Worm (Caenorhabditis elegans) whole organism, midembryonic: ENCODE measurements around the gene set-12.
A peak's percentile ranks its signal among the peaks of the same experiment; 100 is the strongest.

Experiments used
- T22C8.4 ChIP-seq: fragments of 200-800 bp; sonication (Bioruptor generic); IDR thresholded peaks from 2 replicates; pipeline ENCODE4 v1.3.6; 2022; ENCODE audit warnings: missing genetic modification characterization, missing compliant biosample characterization
- cog-1 ChIP-seq: sonication (generic microtip); optimal IDR thresholded peaks from 2 replicates; lab custom pipeline; 2016; ENCODE audit warnings: missing genetic modification characterization, missing compliant biosample characterization
- flt-1 ChIP-seq: fragments of 200-800 bp; sonication (Bioruptor generic); IDR thresholded peaks from 2 replicates; pipeline ENCODE4 v1.3.6; 2022; ENCODE audit warnings: missing genetic modification characterization, missing compliant biosample characterization
- klf-2 ChIP-seq: fragments of 200-800 bp; sonication (Bioruptor generic); conservative IDR thresholded peaks from 2 replicates; pipeline ENCODE4 v1.3.6; 2022; ENCODE audit warnings: missing genetic modification reagents, missing genetic modification characterization, missing compliant biosample characterization
- med-1 ChIP-seq: sonication (generic microtip); optimal IDR thresholded peaks from 2 replicates; lab custom pipeline; 2017; ENCODE audit warnings: missing genetic modification characterization, mild to moderate bottlenecking, missing compliant biosample characterization, antibody characterized with exemption, missing genetic modification reagents; ENCODE audit not compliant: insufficient read depth
- ref-1 ChIP-seq: fragments of 200-800 bp; sonication (Bioruptor generic); conservative IDR thresholded peaks from 2 replicates; pipeline ENCODE4 v1.3.6; 2022; ENCODE audit warnings: missing genetic modification reagents, missing genetic modification characterization, missing compliant biosample characterization
- tab-1 ChIP-seq: fragments of 200-800 bp; sonication (Bioruptor generic); IDR thresholded peaks from 2 replicates; pipeline ENCODE4 v1.3.6; 2022; ENCODE audit warnings: missing genetic modification characterization, missing compliant biosample characterization
- ztf-23 ChIP-seq: fragments of 200-800 bp; sonication (Bioruptor generic); IDR thresholded peaks from 2 replicates; pipeline ENCODE4 v1.3.6; 2022; ENCODE audit warnings: missing genetic modification reagents, missing genetic modification characterization, missing compliant biosample characterization
- ztf-29 ChIP-seq: fragments of 200-800 bp; sonication (Bioruptor generic); IDR thresholded peaks from 2 replicates; pipeline ENCODE4 v1.3.6; 2022; ENCODE audit warnings: missing genetic modification reagents, missing genetic modification characterization, missing compliant biosample characterization

set-12 gene

DNA sequence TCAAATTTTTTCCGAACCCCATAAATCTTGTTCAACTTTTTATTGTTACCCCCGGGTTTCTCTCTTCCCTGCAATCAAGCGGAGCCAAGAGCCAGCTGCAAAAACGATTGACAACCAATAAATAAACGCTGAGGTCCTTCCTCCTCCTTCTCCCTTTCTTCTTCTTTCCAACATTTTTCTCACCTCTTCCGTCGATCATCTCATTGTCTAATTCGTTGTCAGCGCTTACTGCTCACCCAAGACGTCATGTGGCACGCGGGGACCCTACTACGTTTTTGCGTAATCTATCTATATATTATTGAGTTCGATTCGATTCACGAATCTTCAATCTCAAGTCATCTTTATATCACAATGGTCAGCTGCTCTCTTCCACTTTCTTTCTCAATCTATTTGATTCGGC lies 20.6 kb downstream of the set-12 start:
- TF ChIP-seq tab-1 (GFP tag; lab: Robert Waterston, UW) (no peak), T22C8.4 (GFP tag; lab: Robert Waterston, UW) (no peak), ztf-29 (GFP tag; lab: Robert Waterston, UW) (no peak), klf-2 (GFP tag; lab: Robert Waterston, UW) (no peak), cog-1 (tag; lab: Kevin White, UChicago) (no peak), ref-1 (GFP tag; lab: Robert Waterston, UW) (no peak), flt-1 (GFP tag; lab: Robert Waterston, UW) (no peak)

DNA sequence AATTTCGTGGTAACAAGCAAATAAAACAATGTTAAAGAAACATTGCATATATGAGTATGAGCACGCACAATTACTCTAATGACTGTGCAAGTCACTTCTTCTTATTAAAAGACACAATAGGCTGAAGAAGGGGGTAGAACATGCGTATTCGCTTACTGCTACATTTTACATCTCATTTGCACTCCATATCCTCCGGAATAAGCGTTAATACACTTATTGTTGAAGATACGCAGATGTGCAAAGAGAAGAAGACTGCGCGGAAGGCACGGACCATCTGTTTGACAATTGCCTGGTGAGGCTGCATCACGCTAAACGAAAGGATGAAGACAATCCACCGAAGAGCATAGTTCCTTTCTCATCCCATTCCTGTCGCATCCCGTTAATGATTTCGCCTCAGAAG lies 23.2 kb downstream of the set-12 start:
- TF ChIP-seq cog-1 (tag; lab: Kevin White, UChicago), result peak; percentile 30
- TF ChIP-seq ztf-29 (GFP tag; lab: Robert Waterston, UW), result no peak
- TF ChIP-seq tab-1 (GFP tag; lab: Robert Waterston, UW), result no peak
- TF ChIP-seq ref-1 (GFP tag; lab: Robert Waterston, UW), result no peak
- no peak for TF ChIP-seq klf-2 (GFP tag; lab: Robert Waterston, UW)
- no peak for TF ChIP-seq med-1 (GFP tag; lab: Kevin White, UChicago)
- TF ChIP-seq T22C8.4 (GFP tag; lab: Robert Waterston, UW), result no peak
- TF ChIP-seq ztf-23, result no peak
- TF ChIP-seq flt-1 (GFP tag; lab: Robert Waterston, UW), result peak; percentile 46; the same call in 1 of the 2 replicates

DNA sequence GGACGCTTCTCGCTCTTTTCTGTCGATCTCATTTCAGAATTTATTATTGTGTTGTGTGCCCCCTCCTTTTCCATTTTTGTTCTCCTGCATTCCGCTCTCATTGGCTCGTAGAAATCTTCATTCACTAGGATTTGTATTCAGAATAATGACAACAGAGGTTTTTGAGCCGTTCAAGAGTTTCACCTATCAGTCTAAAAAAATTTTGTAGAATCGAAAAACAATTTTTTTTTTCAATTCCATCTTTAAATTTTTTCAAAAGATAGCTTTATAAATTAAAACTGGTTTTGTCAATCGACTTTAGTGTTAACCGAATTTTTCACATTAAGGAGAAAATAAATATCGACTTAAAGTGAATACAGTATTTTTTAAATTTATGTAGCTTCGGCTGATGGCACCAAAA lies 25.4 kb downstream of the set-12 start, which contains the start of gene K09F5.4:
K09F5.4 (minus strand) TSS at position 101 of the 400 bp plus-strand sequence.
- TF ChIP-seq ref-1 (GFP tag; lab: Robert Waterston, UW) (no peak), ztf-23 (no peak), tab-1 (GFP tag; lab: Robert Waterston, UW) (no peak), klf-2 (GFP tag; lab: Robert Waterston, UW) (no peak), med-1 (GFP tag; lab: Kevin White, UChicago) (no peak), ztf-29 (GFP tag; lab: Robert Waterston, UW) (no peak), flt-1 (GFP tag; lab: Robert Waterston, UW) (no peak), cog-1 (tag; lab: Kevin White, UChicago) (no peak), T22C8.4 (GFP tag; lab: Robert Waterston, UW) (no peak)

DNA sequence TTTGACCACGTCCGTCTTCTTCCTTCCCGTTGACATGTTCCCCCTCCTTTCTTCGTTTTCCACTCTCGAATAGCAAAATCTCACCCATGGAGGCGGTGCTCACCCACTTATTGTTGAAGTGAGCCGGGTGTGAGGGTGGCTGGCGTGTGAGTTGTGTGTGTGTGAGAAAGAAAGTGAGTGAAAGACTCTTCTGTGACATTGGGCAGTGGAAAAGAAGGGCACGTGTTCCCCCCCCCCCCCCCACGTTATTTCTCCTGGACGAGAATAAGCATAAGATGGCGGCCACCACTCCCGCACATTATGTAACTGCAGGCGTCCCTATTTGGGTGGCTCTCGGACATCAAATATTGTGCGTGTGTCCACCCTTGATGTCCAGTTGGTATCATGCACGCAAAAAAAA lies 25.9 kb downstream of the set-12 start:
- TF ChIP-seq ztf-29 (GFP tag; lab: Robert Waterston, UW), result no peak
- TF ChIP-seq T22C8.4 (GFP tag; lab: Robert Waterston, UW), result no peak
- 0 out of 2 replicates have a peak, but pooled peaks have one; percentile 14 for TF ChIP-seq ztf-23
- no peak for TF ChIP-seq klf-2 (GFP tag; lab: Robert Waterston, UW)
- TF ChIP-seq cog-1 (tag; lab: Kevin White, UChicago), result no peak
- TF ChIP-seq flt-1 (GFP tag; lab: Robert Waterston, UW), result peak; percentile 57; the same call in 1 of the 2 replicates
- no peak; the same call in 1 of the 2 replicates for TF ChIP-seq tab-1 (GFP tag; lab: Robert Waterston, UW)
- no peak for TF ChIP-seq med-1 (GFP tag; lab: Kevin White, UChicago)
- TF ChIP-seq ref-1 (GFP tag; lab: Robert Waterston, UW), result no peak

DNA sequence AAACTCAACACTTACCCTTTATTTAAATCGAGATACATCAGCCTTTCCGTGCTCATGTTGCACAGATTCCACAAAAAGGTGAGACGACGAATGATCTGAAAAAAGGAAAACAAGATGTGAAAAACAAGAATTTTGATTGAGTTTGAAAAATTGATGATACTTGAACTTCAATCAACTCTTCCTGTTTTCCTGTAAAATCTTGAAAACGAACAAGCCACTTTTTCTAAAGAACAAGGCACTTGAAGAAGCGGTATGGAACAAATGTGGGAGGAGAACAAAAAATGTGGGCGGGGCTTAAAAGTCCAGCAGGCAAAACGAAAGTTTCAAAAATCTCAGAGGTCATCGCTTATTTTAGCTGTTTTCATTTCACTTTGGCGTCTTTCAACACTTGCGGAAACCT lies 29.0 kb downstream of the set-12 start, which contains the start of gene kvs-1:
kvs-1 (minus strand) TSS at position 101 of the 400 bp plus-strand sequence.
- TF ChIP-seq klf-2 (GFP tag; lab: Robert Waterston, UW) (no peak), T22C8.4 (GFP tag; lab: Robert Waterston, UW) (no peak), cog-1 (tag; lab: Kevin White, UChicago) (no peak), flt-1 (GFP tag; lab: Robert Waterston, UW) (no peak), ztf-23 (no peak), ztf-29 (GFP tag; lab: Robert Waterston, UW) (no peak), med-1 (GFP tag; lab: Kevin White, UChicago) (no peak), ref-1 (GFP tag; lab: Robert Waterston, UW) (no peak), tab-1 (GFP tag; lab: Robert Waterston, UW) (no peak)

DNA sequence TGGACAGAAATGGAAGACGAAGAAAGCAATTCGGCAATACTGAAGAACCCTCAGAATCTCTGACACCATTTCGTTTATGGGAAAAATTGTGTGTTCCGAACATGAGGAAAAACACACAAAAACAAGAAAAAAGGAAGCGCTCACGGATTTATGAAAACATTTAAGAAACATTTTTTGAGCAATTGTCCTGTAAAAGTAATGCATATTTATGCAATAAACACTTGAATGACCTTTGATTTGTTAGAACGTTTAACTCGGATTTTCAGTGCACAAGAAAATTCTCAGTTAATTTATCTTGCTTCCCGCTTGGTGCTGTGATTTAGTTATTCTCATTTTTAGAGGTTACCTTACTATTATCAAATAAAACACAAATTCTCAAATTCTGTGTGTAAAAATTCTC lies 32.2 kb downstream of the set-12 start:
- TF ChIP-seq med-1 (GFP tag; lab: Kevin White, UChicago) (no peak), ref-1 (GFP tag; lab: Robert Waterston, UW) (no peak), ztf-23 (no peak), flt-1 (GFP tag; lab: Robert Waterston, UW) (no peak), klf-2 (GFP tag; lab: Robert Waterston, UW) (no peak), cog-1 (tag; lab: Kevin White, UChicago) (no peak), ztf-29 (GFP tag; lab: Robert Waterston, UW) (no peak), T22C8.4 (GFP tag; lab: Robert Waterston, UW) (no peak), tab-1 (GFP tag; lab: Robert Waterston, UW) (no peak)

DNA sequence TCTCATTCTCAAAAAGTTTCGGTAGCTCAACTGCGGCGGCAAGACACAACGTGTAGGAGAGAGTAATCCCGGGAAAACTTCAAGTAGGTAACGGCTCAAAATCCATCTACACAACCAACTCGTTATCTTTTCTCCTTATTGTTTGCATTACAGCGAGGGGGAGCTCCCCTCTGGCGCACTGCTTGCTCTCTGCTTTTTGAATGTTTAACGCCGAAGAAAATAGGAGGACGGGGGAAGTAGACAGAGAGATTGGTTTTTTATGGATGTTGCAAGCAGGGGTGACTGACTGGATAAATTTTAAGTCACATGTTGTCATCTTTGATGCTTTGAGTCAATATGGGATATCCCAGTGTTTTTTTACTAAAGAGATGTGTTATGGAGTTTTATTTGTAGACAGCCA lies 46.5 kb downstream of the set-12 start:
- TF ChIP-seq flt-1 (GFP tag; lab: Robert Waterston, UW) (no peak), tab-1 (GFP tag; lab: Robert Waterston, UW) (no peak), T22C8.4 (GFP tag; lab: Robert Waterston, UW) (no peak), ztf-23 (no peak), ztf-29 (GFP tag; lab: Robert Waterston, UW) (no peak), cog-1 (tag; lab: Kevin White, UChicago) (no peak), med-1 (GFP tag; lab: Kevin White, UChicago) (no peak), ref-1 (GFP tag; lab: Robert Waterston, UW) (no peak), klf-2 (GFP tag; lab: Robert Waterston, UW) (no peak)

DNA sequence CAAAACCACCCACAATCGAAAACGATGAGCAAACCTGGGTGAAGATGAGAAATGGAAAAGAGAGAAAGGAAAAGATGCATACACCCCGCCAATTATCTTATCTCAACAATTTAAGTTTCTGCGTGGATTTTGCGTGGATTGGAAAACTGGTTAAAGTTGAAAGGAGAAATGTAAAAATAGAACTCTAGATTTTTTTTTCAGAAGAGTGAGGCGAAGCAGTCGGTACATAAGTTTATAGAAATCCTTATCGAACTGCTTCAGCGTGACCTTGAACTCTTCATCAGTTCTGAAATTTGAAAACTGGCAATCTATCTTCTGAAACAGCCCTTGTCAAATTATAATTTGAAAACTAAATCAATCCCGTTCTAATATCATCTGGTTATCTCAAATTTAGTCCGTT lies 47.0 kb downstream of the set-12 start, which contains the start of gene clik-2:
clik-2 (minus strand) TSS at position 101 of the 400 bp plus-strand sequence.
- TF ChIP-seq cog-1 (tag; lab: Kevin White, UChicago) (no peak), T22C8.4 (GFP tag; lab: Robert Waterston, UW) (no peak), ztf-23 (no peak), med-1 (GFP tag; lab: Kevin White, UChicago) (no peak), klf-2 (GFP tag; lab: Robert Waterston, UW) (no peak), tab-1 (GFP tag; lab: Robert Waterston, UW) (no peak), ztf-29 (GFP tag; lab: Robert Waterston, UW) (no peak), ref-1 (GFP tag; lab: Robert Waterston, UW) (no peak), flt-1 (GFP tag; lab: Robert Waterston, UW) (no peak)
